Worm (Caenorhabditis elegans) whole organism, late embryonic: ENCODE results near the gene B0432.1.
A peak's percentile ranks its signal among the peaks of the same experiment; 100 is the strongest.

Source experiments
- C08G9.2 ChIP-seq: sonication (generic microtip); optimal IDR thresholded peaks from 2 replicates; lab custom pipeline; 2016; ENCODE audit warnings: mild to moderate bottlenecking, missing genetic modification characterization, moderate library complexity, missing compliant biosample characterization
- C38D4.7 ChIP-seq: fragments of 200-800 bp; sonication (Bioruptor generic); optimal IDR thresholded peaks from 2 replicates; lab custom pipeline; 2018; ENCODE audit warnings: mild to moderate bottlenecking, missing genetic modification characterization, moderate library complexity, missing compliant biosample characterization
- F13H6.1 ChIP-seq: sonication (generic microtip); optimal IDR thresholded peaks from 2 replicates; lab custom pipeline; 2016; ENCODE audit warnings: missing genetic modification characterization, missing compliant biosample characterization
- K02D7.2 ChIP-seq: sonication (generic microtip); optimal IDR thresholded peaks from 2 replicates; lab custom pipeline; 2017; ENCODE audit warnings: mild to moderate bottlenecking, missing genetic modification characterization, missing compliant biosample characterization
- T23F11.4 ChIP-seq: fragments of 200-800 bp; sonication (Bioruptor generic); optimal IDR thresholded peaks from 2 replicates; lab custom pipeline; 2018; ENCODE audit warnings: mild to moderate bottlenecking, missing genetic modification characterization, missing compliant biosample characterization
- ahr-1 ChIP-seq: sonication (generic microtip); optimal IDR thresholded peaks from 2 replicates; lab custom pipeline; 2016; ENCODE audit warnings: missing genetic modification characterization, missing compliant biosample characterization
- ceh-14 ChIP-seq: sonication (generic microtip); optimal IDR thresholded peaks from 2 replicates; lab custom pipeline; 2016; ENCODE audit warnings: missing genotype, missing genetic modification characterization, missing compliant biosample characterization
- ceh-2 ChIP-seq: sonication (generic microtip); optimal IDR thresholded peaks from 2 replicates; lab custom pipeline; 2016; ENCODE audit warnings: missing genotype, missing genetic modification characterization, missing compliant biosample characterization
- ceh-22 ChIP-seq: sonication (generic microtip); optimal IDR thresholded peaks from 2 replicates; lab custom pipeline; 2017; ENCODE audit warnings: missing biosample characterization, missing genetic modification characterization
- ceh-31 ChIP-seq: sonication (generic microtip); optimal IDR thresholded peaks from 2 replicates; lab custom pipeline; 2016; ENCODE audit warnings: missing genetic modification characterization, missing compliant biosample characterization
- ceh-6 ChIP-seq: fragments of 200-800 bp; sonication (Bioruptor generic); optimal IDR thresholded peaks from 2 replicates; lab custom pipeline; 2018; ENCODE audit warnings: mild to moderate bottlenecking, missing genetic modification characterization, missing compliant biosample characterization
- dve-1 ChIP-seq: sonication (generic microtip); optimal IDR thresholded peaks from 2 replicates; lab custom pipeline; 2017; ENCODE audit warnings: antibody characterized with exemption, mild to moderate bottlenecking, missing genetic modification characterization, missing compliant biosample characterization
- elt-2 ChIP-seq: sonication (generic microtip); optimal IDR thresholded peaks from 2 replicates; lab custom pipeline; 2016; ENCODE audit warnings: missing genetic modification reagents, missing genetic modification characterization, missing compliant biosample characterization
- fax-1 ChIP-seq: sonication (generic microtip); optimal IDR thresholded peaks from 2 replicates; lab custom pipeline; 2016; ENCODE audit warnings: missing genotype, missing genetic modification characterization, missing compliant biosample characterization
- fkh-10 ChIP-seq: fragments of 150-350 bp; optimal IDR thresholded peaks from 2 replicates; lab custom pipeline; 2014; ENCODE audit warnings: missing biosample characterization, missing genetic modification reagents, missing genetic modification characterization
- fkh-6 ChIP-seq: sonication (generic microtip); optimal IDR thresholded peaks from 2 replicates; lab custom pipeline; 2016; ENCODE audit warnings: missing genetic modification characterization, missing compliant biosample characterization
- hlh-30 ChIP-seq: sonication (generic microtip); optimal IDR thresholded peaks from 2 replicates; lab custom pipeline; 2017; ENCODE audit warnings: antibody characterized with exemption, missing genetic modification characterization, missing compliant biosample characterization; ENCODE audit not compliant: insufficient read depth
- lim-6 ChIP-seq: sonication (generic microtip); optimal IDR thresholded peaks from 2 replicates; lab custom pipeline; 2016; ENCODE audit warnings: missing genetic modification characterization, missing compliant biosample characterization
- lin-11 ChIP-seq: fragments of 200-800 bp; sonication (Bioruptor generic); optimal IDR thresholded peaks from 2 replicates; lab custom pipeline; 2018; ENCODE audit warnings: mild to moderate bottlenecking, missing genetic modification characterization, missing compliant biosample characterization
- madf-2 ChIP-seq: sonication (generic microtip); optimal IDR thresholded peaks from 2 replicates; lab custom pipeline; 2017; ENCODE audit warnings: missing genetic modification characterization, missing compliant biosample characterization
- mec-3 ChIP-seq: sonication (generic microtip); optimal IDR thresholded peaks from 2 replicates; lab custom pipeline; 2016; ENCODE audit warnings: borderline replicate concordance, missing genetic modification characterization, missing compliant biosample characterization
- nfya-1 ChIP-seq: sonication (generic microtip); optimal IDR thresholded peaks from 2 replicates; lab custom pipeline; 2017; ENCODE audit warnings: missing genetic modification characterization, mild to moderate bottlenecking, missing compliant biosample characterization, antibody characterized with exemption, moderate library complexity
- nhr-11 ChIP-seq: fragments of 150-350 bp; optimal IDR thresholded peaks from 2 replicates; lab custom pipeline; 2014; ENCODE audit warnings: missing biosample characterization, missing genetic modification characterization
- odd-2 ChIP-seq: sonication (generic microtip); optimal IDR thresholded peaks from 2 replicates; lab custom pipeline; 2017; ENCODE audit warnings: antibody characterized with exemption, mild to moderate bottlenecking, missing genetic modification characterization, missing compliant biosample characterization
- pax-1 ChIP-seq: fragments of 150-350 bp; optimal IDR thresholded peaks from 2 replicates; lab custom pipeline; 2014; ENCODE audit warnings: missing biosample characterization, missing genetic modification characterization
- pha-2 ChIP-seq: sonication (generic microtip); optimal IDR thresholded peaks from 2 replicates; lab custom pipeline; 2017; ENCODE audit warnings: mild to moderate bottlenecking, missing genetic modification characterization, missing compliant biosample characterization
- pqm-1 ChIP-seq: sonication (generic microtip); optimal IDR thresholded peaks from 2 replicates; lab custom pipeline; 2016; ENCODE audit warnings: missing genetic modification characterization, missing compliant biosample characterization
- pros-1 ChIP-seq: fragments of 150-350 bp; optimal IDR thresholded peaks from 2 replicates; lab custom pipeline; 2014; ENCODE audit warnings: missing biosample characterization, missing genetic modification reagents, missing genetic modification characterization
- ref-2 ChIP-seq: sonication (generic microtip); optimal IDR thresholded peaks from 2 replicates; lab custom pipeline; 2016; ENCODE audit warnings: missing genetic modification characterization, missing compliant biosample characterization
- sdc-2 ChIP-seq: sonication (generic microtip); optimal IDR thresholded peaks from 2 replicates; lab custom pipeline; 2016; ENCODE audit warnings: missing genotype, missing genetic modification characterization, missing compliant biosample characterization
- syd-9 ChIP-seq: sonication (generic microtip); optimal IDR thresholded peaks from 2 replicates; lab custom pipeline; 2016; ENCODE audit warnings: mild to moderate bottlenecking, missing genetic modification characterization, moderate library complexity, missing compliant biosample characterization
- tbx-2 ChIP-seq: sonication (generic microtip); optimal IDR thresholded peaks from 2 replicates; lab custom pipeline; 2016; ENCODE audit warnings: missing genetic modification characterization, missing compliant biosample characterization
- tbx-7 ChIP-seq: sonication (generic microtip); optimal IDR thresholded peaks from 2 replicates; lab custom pipeline; 2016; ENCODE audit warnings: missing genotype, missing genetic modification characterization, missing compliant biosample characterization
- ttx-3 ChIP-seq: sonication (generic microtip); optimal IDR thresholded peaks from 2 replicates; lab custom pipeline; 2016; ENCODE audit warnings: missing genetic modification reagents, missing genetic modification characterization, missing compliant biosample characterization
- ztf-16 ChIP-seq: sonication (generic microtip); optimal IDR thresholded peaks from 2 replicates; lab custom pipeline; 2017; ENCODE audit warnings: missing genetic modification characterization, missing compliant biosample characterization

B0432.1 gene

DNA sequence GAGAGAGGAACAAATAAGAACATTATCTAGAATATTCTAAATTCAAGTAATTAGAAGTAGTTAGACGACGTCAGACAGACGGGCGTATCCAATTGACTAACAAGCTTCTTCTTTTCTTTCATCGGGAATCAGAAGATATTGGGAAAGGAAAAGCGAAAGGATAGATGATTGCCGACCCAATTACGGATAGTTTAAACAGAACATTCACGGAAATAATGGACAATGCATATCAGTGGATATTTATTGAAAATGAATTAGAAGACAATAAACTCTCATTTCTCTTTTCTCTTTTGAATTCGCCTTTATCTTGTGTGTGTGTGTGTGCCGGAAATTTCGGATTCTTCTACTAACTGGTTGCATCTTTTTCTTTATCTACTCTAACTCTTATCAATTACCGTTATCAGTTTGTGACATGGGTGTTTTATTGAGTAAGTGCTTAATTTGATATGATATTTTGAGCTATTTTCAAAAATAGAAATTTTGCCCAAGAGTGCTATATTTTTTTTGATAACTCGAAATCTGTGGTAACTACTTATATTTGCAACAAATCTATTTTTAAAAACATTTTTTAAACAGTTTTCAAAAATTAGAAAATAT lies 36.8 kb downstream of the B0432.1 start:
- no peak for TF ChIP-seq nhr-11 (tag; lab: Kevin White, UChicago)
- TF ChIP-seq elt-2 (tag; lab: Kevin White, UChicago) = peak; percentile 90

DNA sequence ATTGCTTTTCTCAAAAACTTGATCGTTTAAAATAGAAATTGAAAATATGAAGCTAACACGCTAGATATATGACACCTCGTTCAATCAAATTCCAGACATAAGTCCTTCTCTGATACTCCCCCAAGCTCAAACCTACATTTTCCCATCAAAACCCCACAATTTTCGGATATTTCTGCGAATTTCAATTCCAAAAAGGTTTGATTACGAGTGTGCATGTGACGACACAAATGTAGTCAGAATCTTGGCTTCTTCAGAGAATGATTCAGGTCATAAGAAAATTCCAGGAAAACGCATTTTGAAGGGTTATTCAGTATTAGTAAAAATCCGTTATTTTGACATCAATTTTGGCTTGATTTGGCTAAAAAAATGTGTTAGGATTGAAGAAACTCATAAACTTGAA lies 37.6 kb downstream of the B0432.1 start:
- TF ChIP-seq K02D7.2 (tag; lab: Kevin White, UChicago) (no peak), ceh-22 (tag; lab: Kevin White, UChicago) (no peak), fkh-10 (GFP tag; lab: Kevin White, UChicago) (no peak), odd-2 (no peak), lim-6 (no peak), lin-11 (tag; lab: Kevin White, UChicago) (no peak), nfya-1 (tag; lab: Kevin White, UChicago) (no peak), ceh-14 (tag; lab: Kevin White, UChicago) (no peak), T23F11.4 (GFP tag; lab: Kevin White, UChicago) (no peak), nhr-11 (tag; lab: Kevin White, UChicago) (no peak), tbx-7 (tag; lab: Kevin White, UChicago) (no peak), ttx-3 (no peak), syd-9 (no peak)

DNA sequence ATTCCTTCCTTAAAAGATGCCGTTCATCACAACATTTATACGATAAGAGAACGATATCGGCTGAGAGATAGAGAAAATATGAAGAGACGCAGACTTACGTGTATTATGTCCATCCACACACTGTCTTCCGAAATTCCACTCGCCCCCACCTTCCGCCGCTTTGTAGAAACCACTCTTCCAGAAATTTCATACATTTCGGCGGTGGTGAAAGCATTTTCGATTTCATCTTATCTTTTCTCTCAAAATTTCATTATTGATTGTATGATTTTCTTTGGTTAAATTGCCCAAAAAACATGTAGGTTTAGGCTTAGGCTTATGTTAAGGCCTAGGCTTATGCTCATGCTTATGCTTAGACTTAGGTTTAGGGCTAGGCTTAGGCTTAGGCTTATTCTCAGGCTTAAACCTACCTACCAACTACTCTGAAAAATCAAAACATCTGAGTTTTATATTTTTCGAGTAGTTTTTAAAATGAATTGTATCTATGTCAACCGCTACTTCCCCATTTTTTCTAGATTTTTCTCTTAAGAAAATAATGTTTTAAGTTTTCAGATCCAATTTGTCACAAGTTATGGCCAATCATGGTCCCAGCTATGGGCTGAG lies 40.1 kb downstream of the B0432.1 start, which contains the start of gene cpn-2:
cpn-2 (plus strand) TSS at position 550 of the 600 bp plus-strand sequence.
- TF ChIP-seq dve-1 (tag; lab: Kevin White, UChicago) = no peak
- no peak for TF ChIP-seq hlh-30 (tag; lab: Kevin White, UChicago)
- peak; percentile 27 for TF ChIP-seq nfya-1 (tag; lab: Kevin White, UChicago)
- TF ChIP-seq F13H6.1 (tag; lab: Kevin White, UChicago) = no peak
- TF ChIP-seq ceh-6 (GFP tag; lab: Kevin White, UChicago) = no peak
- no peak for TF ChIP-seq ref-2 (tag; lab: Kevin White, UChicago)
- TF ChIP-seq, all 69 proteins: peak for 1

DNA sequence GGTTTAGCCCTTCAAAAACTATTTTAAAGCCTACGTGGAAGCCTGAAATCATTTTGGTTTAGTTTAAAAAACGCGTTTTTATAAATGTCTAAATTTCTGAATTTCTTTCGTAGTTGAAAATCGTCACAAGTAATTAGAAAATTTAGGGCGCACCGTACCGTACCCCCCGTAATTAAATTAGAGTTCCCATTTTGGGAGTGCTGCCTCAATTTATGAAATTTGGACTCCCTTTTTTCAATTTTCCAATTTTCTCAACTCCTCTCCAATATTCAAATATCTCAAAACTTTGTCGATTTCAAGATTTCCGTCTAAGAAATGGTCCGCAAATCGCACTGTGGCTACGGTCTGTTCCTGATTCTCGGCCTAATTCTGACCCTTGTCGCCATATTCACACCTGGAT lies 43.0 kb downstream of the B0432.1 start, which contains the start of gene clc-31:
clc-31 (plus strand) TSS at position 301 of the 400 bp plus-strand sequence.
- TF ChIP-seq ahr-1 (tag; lab: Kevin White, UChicago) (no peak), pros-1 (tag; lab: Kevin White, UChicago) (no peak)

DNA sequence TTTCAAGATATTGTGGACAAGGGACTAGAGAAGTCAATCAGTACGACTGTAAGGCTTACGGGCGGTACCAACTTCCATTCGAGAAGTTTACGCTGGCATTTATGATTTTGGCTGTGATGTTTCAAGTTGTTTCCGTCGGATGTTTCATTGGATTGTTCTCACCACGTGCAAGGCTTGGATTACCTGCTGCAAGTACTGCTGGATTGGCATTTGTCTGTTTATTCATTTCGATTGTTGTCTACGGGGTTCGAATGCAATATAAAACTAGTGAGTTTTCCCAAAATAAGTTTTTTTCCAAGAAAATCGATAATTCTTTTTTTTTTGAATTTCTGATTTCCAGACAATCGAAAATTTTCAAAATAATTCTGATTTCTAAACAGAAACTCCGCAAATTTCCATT lies 43.5 kb downstream of the B0432.1 start:
- no peak for TF ChIP-seq tbx-2 (tag; lab: Kevin White, UChicago)
- TF ChIP-seq sdc-2 (tag; lab: Kevin White, UChicago) = no peak
- TF ChIP-seq ahr-1 (tag; lab: Kevin White, UChicago) = no peak
- TF ChIP-seq ref-2 (tag; lab: Kevin White, UChicago) = no peak
- TF ChIP-seq C08G9.2 = no peak
- no peak for TF ChIP-seq ceh-31 (tag; lab: Kevin White, UChicago)
- no peak for TF ChIP-seq fkh-6
- no peak for TF ChIP-seq pha-2
- TF ChIP-seq K02D7.2 (tag; lab: Kevin White, UChicago) = no peak
- no peak for TF ChIP-seq ttx-3
- TF ChIP-seq ceh-2 (tag; lab: Kevin White, UChicago) = no peak
- no peak for TF ChIP-seq ceh-6 (GFP tag; lab: Kevin White, UChicago)
- TF ChIP-seq pqm-1 (tag; lab: Kevin White, UChicago) = no peak
- no peak for TF ChIP-seq ceh-22 (tag; lab: Kevin White, UChicago)
- no peak for TF ChIP-seq pros-1 (tag; lab: Kevin White, UChicago)
- TF ChIP-seq madf-2 (tag; lab: Kevin White, UChicago) = no peak
- TF ChIP-seq, all 69 proteins: peak for 0

DNA sequence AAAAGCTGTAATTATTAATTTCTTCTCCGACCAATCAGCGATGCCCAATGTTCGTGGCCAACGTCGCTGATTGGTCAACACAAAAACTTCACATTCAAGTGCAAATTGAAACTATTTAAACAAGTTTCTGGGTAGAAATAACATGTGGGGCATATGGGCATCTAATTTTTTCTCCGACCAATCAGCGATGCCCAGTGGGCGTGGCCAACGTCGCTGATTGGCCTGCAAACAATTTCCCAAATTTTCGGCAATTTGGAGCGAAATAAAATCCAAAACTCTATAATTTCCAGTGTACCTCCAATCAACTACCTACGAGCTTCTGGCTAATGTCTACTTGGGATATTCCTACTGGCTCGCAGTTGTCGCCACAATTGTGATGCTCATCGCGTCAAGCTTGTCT lies 44.1 kb downstream of the B0432.1 start:
- TF ChIP-seq fax-1 (tag; lab: Kevin White, UChicago) (no peak), pax-1 (no peak), ahr-1 (tag; lab: Kevin White, UChicago) (no peak), mec-3 (no peak), ztf-16 (tag; lab: Kevin White, UChicago) (no peak), C38D4.7 (GFP tag; lab: Kevin White, UChicago) (no peak), sdc-2 (tag; lab: Kevin White, UChicago) (no peak), nfya-1 (tag; lab: Kevin White, UChicago) (peak; percentile 98)
